Fruit fly (Drosophila melanogaster) Kc167 (cell line): ENCODE data around the gene ppan.

Experiments used
- Sin3A ChIP-seq: fragments of >200 bp; optimal IDR thresholded peaks from 2 replicates; lab custom pipeline; 2018; ENCODE audit warnings: missing external identifiers
- psq ChIP-seq: fragments of >200 bp; optimal IDR thresholded peaks from 2 replicates; lab custom pipeline; 2017; ENCODE audit warnings: missing external identifiers

- TF ChIP-seq psq (no peak), Sin3A (lab: Kevin White, UChicago) (no peak)
These were observed 42.3 kb upstream of the ppan start, which contains the start of gene dmrt93B for dm6 chr3R:21073707-21074106.
